Fruit fly (Drosophila melanogaster) whole organism, prepupa: ENCODE measurements around the gene Nubp2.

Source experiments
- CG10669 ChIP-seq: fragments of 200-800 bp; sonication (Bioruptor generic); optimal IDR thresholded peaks from 3 replicates; lab custom pipeline; 2018; ENCODE audit warnings: missing biosample characterization, mild to moderate bottlenecking, missing genetic modification characterization, moderate library complexity
- CG11762 ChIP-seq: fragments of 200-800 bp; sonication (Bioruptor generic); optimal IDR thresholded peaks from 3 replicates; lab custom pipeline; 2016; ENCODE audit warnings: missing biosample characterization, missing genetic modification characterization; ENCODE audit not compliant: insufficient read depth
- CG15336 ChIP-seq: fragments of 200-800 bp; sonication (Bioruptor generic); IDR thresholded peaks from 2 replicates; pipeline ENCODE4 v1.3.6; 2022; ENCODE audit warnings: missing biosample characterization, missing genetic modification characterization
- CG1621 ChIP-seq: fragments of 200-800 bp; sonication (Bioruptor generic); optimal IDR thresholded peaks from 3 replicates; lab custom pipeline; 2018; ENCODE audit warnings: missing biosample characterization, mild to moderate bottlenecking, missing genetic modification characterization
- CG16779 ChIP-seq: fragments of 200-800 bp; sonication (Bioruptor generic); optimal IDR thresholded peaks from 3 replicates; lab custom pipeline; 2017; ENCODE audit warnings: missing biosample characterization, mild to moderate bottlenecking, missing genetic modification characterization
- CG3032 ChIP-seq: fragments of 200-800 bp; optimal IDR thresholded peaks from 2 replicates; lab custom pipeline; 2019; ENCODE audit warnings: missing biosample characterization, mild to moderate bottlenecking, missing genetic modification characterization, moderate library complexity
- CG31627 ChIP-seq: fragments of 200-800 bp; sonication (Bioruptor generic); optimal IDR thresholded peaks from 3 replicates; lab custom pipeline; 2016; ENCODE audit warnings: missing biosample characterization, missing genetic modification characterization
- CG32006 ChIP-seq: fragments of 200-800 bp; sonication (Bioruptor generic); optimal IDR thresholded peaks from 3 replicates; lab custom pipeline; 2017; ENCODE audit warnings: missing biosample characterization, mild to moderate bottlenecking, missing genetic modification characterization
- CG34406 ChIP-seq: fragments of 200-800 bp; sonication (Bioruptor generic); optimal IDR thresholded peaks from 3 replicates; lab custom pipeline; 2016; ENCODE audit warnings: missing biosample characterization, missing genetic modification characterization
- CG4318 ChIP-seq: fragments of 200-800 bp; sonication (Bioruptor generic); optimal IDR thresholded peaks from 3 replicates; lab custom pipeline; 2017; ENCODE audit warnings: missing biosample characterization, mild to moderate bottlenecking, missing genetic modification characterization
- CG6163 ChIP-seq: fragments of 200-800 bp; sonication (Bioruptor generic); IDR thresholded peaks from 3 replicates; pipeline ENCODE4 v1.3.6; 2022; ENCODE audit warnings: missing biosample characterization, missing genetic modification characterization
- CG6276 ChIP-seq: fragments of 200-800 bp; sonication (Bioruptor generic); optimal IDR thresholded peaks from 2 replicates; lab custom pipeline; 2017; ENCODE audit warnings: missing biosample characterization, mild to moderate bottlenecking, missing genetic modification characterization
- CG6792 ChIP-seq: fragments of 200-800 bp; sonication (Bioruptor generic); optimal IDR thresholded peaks from 3 replicates; lab custom pipeline; 2016; ENCODE audit warnings: missing biosample characterization, missing genetic modification characterization
- CG6854 ChIP-seq: fragments of 200-800 bp; sonication (Bioruptor generic); optimal IDR thresholded peaks from 2 replicates; lab custom pipeline; 2017; ENCODE audit warnings: missing biosample characterization, mild to moderate bottlenecking, missing genetic modification characterization
- CG7368 ChIP-seq: fragments of 200-800 bp; sonication (Bioruptor generic); optimal IDR thresholded peaks from 3 replicates; lab custom pipeline; 2016; ENCODE audit warnings: missing biosample characterization, missing genetic modification characterization
- CG8119 ChIP-seq: fragments of 200-800 bp; sonication (Bioruptor generic); IDR thresholded peaks from 3 replicates; pipeline ENCODE4 v1.3.6; 2022; ENCODE audit warnings: missing biosample characterization, missing genetic modification characterization
- CG8319 ChIP-seq: fragments of 200-800 bp; sonication (Bioruptor generic); optimal IDR thresholded peaks from 3 replicates; lab custom pipeline; 2016; ENCODE audit warnings: missing biosample characterization, missing genetic modification characterization
- Eip93F ChIP-seq: fragments of 200-800 bp; sonication (Bioruptor generic); optimal IDR thresholded peaks from 2 replicates; lab custom pipeline; 2016; ENCODE audit warnings: missing biosample characterization, mild to moderate bottlenecking, missing genetic modification characterization
- Ets21C ChIP-seq: fragments of 200-800 bp; sonication (Bioruptor generic); optimal IDR thresholded peaks from 3 replicates; lab custom pipeline; 2016; ENCODE audit warnings: missing biosample characterization, missing genetic modification characterization
- Ets96B ChIP-seq: fragments of 200-800 bp; optimal IDR thresholded peaks from 2 replicates; lab custom pipeline; 2019; ENCODE audit warnings: missing biosample characterization, mild to moderate bottlenecking, missing genetic modification characterization, moderate library complexity
- Gug ChIP-seq: fragments of 200-800 bp; sonication (Bioruptor generic); IDR thresholded peaks from 2 replicates; pipeline ENCODE4 v1.3.6; 2022; ENCODE audit warnings: missing biosample characterization, missing genetic modification characterization
- Hr39 ChIP-seq: fragments of 200-800 bp; sonication (Bioruptor generic); optimal IDR thresholded peaks from 2 replicates; lab custom pipeline; 2016; ENCODE audit warnings: missing biosample characterization, missing genetic modification characterization
- Hr4 ChIP-seq: fragments of 200-800 bp; sonication (Bioruptor generic); optimal IDR thresholded peaks from 3 replicates; lab custom pipeline; 2016; ENCODE audit warnings: missing biosample characterization, missing genetic modification characterization
- Met ChIP-seq: fragments of 200-800 bp; sonication (Bioruptor generic); optimal IDR thresholded peaks from 3 replicates; lab custom pipeline; 2016; ENCODE audit warnings: missing biosample characterization, missing genetic modification characterization
- OdsH ChIP-seq: fragments of 200-800 bp; sonication (Bioruptor generic); optimal IDR thresholded peaks from 3 replicates; lab custom pipeline; 2016; ENCODE audit warnings: missing biosample characterization, missing genetic modification characterization
- Smox ChIP-seq: fragments of 200-800 bp; sonication (Bioruptor generic); optimal IDR thresholded peaks from 3 replicates; lab custom pipeline; 2016; ENCODE audit warnings: missing biosample characterization, missing genetic modification characterization
- Sox102F ChIP-seq: fragments of 200-800 bp; sonication (Bioruptor generic); optimal IDR thresholded peaks from 2 replicates; lab custom pipeline; 2016; ENCODE audit warnings: missing biosample characterization, mild to moderate bottlenecking, missing genetic modification characterization
- Sox14 ChIP-seq: fragments of 200-800 bp; sonication (Bioruptor generic); optimal IDR thresholded peaks from 3 replicates; lab custom pipeline; 2016; ENCODE audit warnings: missing biosample characterization, missing genetic modification characterization
- Sox15 ChIP-seq: fragments of 200-800 bp; sonication (Bioruptor generic); optimal IDR thresholded peaks from 3 replicates; lab custom pipeline; 2016; ENCODE audit warnings: missing biosample characterization, missing genetic modification characterization
- cyc ChIP-seq: fragments of 200-800 bp; sonication (Bioruptor generic); optimal IDR thresholded peaks from 3 replicates; lab custom pipeline; 2016; ENCODE audit warnings: missing biosample characterization, missing genetic modification characterization
- dac ChIP-seq: fragments of 200-800 bp; sonication (Bioruptor generic); optimal IDR thresholded peaks from 2 replicates; lab custom pipeline; 2017; ENCODE audit warnings: missing biosample characterization, mild to moderate bottlenecking, missing genetic modification characterization
- dsx ChIP-seq: fragments of 200-800 bp; optimal IDR thresholded peaks from 3 replicates; lab custom pipeline; 2019; ENCODE audit warnings: missing biosample characterization, mild to moderate bottlenecking, missing genetic modification characterization, moderate library complexity; ENCODE audit not compliant: poor library complexity, severe bottlenecking
- eg ChIP-seq: fragments of 200-800 bp; sonication (Bioruptor generic); IDR thresholded peaks from 3 replicates; pipeline ENCODE4 v1.3.6; 2022; ENCODE audit warnings: missing biosample characterization, missing genetic modification characterization
- esn ChIP-seq: fragments of 200-800 bp; sonication (Bioruptor generic); optimal IDR thresholded peaks from 2 replicates; lab custom pipeline; 2016; ENCODE audit warnings: missing biosample characterization, mild to moderate bottlenecking, missing genetic modification characterization, moderate library complexity
- fd59A ChIP-seq: fragments of 200-800 bp; sonication (Bioruptor generic); optimal IDR thresholded peaks from 2 replicates; lab custom pipeline; 2017; ENCODE audit warnings: missing biosample characterization, mild to moderate bottlenecking, missing genetic modification characterization, missing genetic modification reagents
- fd85E ChIP-seq: fragments of 200-800 bp; sonication (Bioruptor generic); optimal IDR thresholded peaks from 3 replicates; lab custom pipeline; 2016; ENCODE audit warnings: missing biosample characterization, missing genetic modification characterization
- fkh ChIP-seq: fragments of 200-800 bp; sonication (Bioruptor generic); optimal IDR thresholded peaks from 3 replicates; lab custom pipeline; 2017; ENCODE audit warnings: missing biosample characterization, mild to moderate bottlenecking, missing genetic modification characterization, moderate library complexity
- lz ChIP-seq: fragments of 200-800 bp; sonication (Bioruptor generic); optimal IDR thresholded peaks from 3 replicates; lab custom pipeline; 2016; ENCODE audit warnings: missing biosample characterization, missing genetic modification characterization
- net ChIP-seq: fragments of 200-800 bp; sonication (Bioruptor generic); optimal IDR thresholded peaks from 3 replicates; lab custom pipeline; 2016; ENCODE audit warnings: missing biosample characterization, missing genetic modification characterization
- pdm3 ChIP-seq: fragments of 200-800 bp; sonication (Bioruptor generic); optimal IDR thresholded peaks from 3 replicates; lab custom pipeline; 2016; ENCODE audit warnings: missing biosample characterization, missing genetic modification characterization
- spab ChIP-seq: fragments of 200-800 bp; sonication (Bioruptor generic); optimal IDR thresholded peaks from 2 replicates; lab custom pipeline; 2017; ENCODE audit warnings: missing biosample characterization, mild to moderate bottlenecking, missing genetic modification characterization, missing genetic modification reagents
- ss ChIP-seq, 2 experiments: fragments of 200-800 bp; sonication (Bioruptor generic); optimal IDR thresholded peaks; 2 replicates in 1 of 2; 3 replicates in 1 of 2; lab custom pipeline; 2017 to 2018; ENCODE audit warnings: mild to moderate bottlenecking in 2 of 2, missing biosample characterization in 2 of 2, missing genetic modification characterization in 2 of 2, moderate library complexity in 1 of 2
- svp ChIP-seq: fragments of 200-800 bp; sonication (Bioruptor generic); peaks from one replicate; lab custom pipeline; 2016; ENCODE audit warnings: missing biosample characterization, missing genetic modification characterization
- topi ChIP-seq: fragments of 200-800 bp; sonication (Bioruptor generic); optimal IDR thresholded peaks from 3 replicates; lab custom pipeline; 2016; ENCODE audit warnings: missing biosample characterization, missing genetic modification characterization
- vri ChIP-seq: fragments of 200-800 bp; sonication (Bioruptor generic); optimal IDR thresholded peaks from 3 replicates; lab custom pipeline; 2016; ENCODE audit warnings: missing biosample characterization, mild to moderate bottlenecking, missing genetic modification characterization

Nubp2 gene

DNA sequence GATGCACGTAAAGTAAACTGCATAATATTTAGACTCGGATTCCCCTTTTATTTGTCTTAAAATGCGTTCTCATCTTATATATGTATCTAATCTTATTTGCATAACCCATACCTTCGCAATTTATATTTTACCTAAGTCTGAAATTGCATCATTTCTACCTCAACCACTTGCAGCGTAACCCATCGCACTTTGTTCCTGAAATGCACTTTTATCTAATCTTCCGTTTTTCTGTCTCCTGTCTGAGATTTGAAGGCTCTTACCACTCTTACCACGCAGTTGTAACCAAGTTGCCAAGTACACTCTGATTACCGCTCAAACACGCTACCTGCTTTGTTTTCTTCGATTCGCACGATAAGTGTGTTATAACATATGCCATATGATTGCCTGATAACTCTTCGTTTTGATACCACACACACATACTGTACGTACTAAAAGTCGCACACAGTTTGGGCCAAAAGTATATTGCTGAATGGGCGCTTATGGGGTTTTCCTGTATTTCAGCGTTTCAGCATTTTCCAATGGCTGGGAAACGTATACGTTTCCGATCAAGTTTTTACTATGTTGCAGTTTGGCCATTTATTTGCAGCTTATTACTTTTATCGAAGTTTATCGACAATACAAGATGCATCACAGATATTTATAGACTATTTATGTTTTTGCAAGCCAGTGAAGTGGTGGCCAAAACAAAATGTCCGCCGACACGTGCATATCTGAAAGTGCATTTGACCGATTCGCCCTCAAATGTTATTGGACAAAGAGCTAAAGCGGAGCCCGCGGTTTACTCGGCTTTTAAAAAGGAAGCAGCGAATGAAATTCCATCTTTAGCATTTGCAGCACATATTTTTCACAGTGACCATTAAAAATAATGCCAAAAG is 13.0 kb downstream of the Nubp2 start:
- TF ChIP-seq Eip93F (GFP tag; lab: Kevin White, UChicago) (peak; percentile 41), CG6276 (GFP tag; lab: Kevin White, UChicago) (no peak), CG32006 (GFP tag; lab: Kevin White, UChicago) (no peak), vri (GFP tag; lab: Kevin White, UChicago) (peak; percentile 100), esn (GFP tag; lab: Kevin White, UChicago) (peak; percentile 4)

DNA sequence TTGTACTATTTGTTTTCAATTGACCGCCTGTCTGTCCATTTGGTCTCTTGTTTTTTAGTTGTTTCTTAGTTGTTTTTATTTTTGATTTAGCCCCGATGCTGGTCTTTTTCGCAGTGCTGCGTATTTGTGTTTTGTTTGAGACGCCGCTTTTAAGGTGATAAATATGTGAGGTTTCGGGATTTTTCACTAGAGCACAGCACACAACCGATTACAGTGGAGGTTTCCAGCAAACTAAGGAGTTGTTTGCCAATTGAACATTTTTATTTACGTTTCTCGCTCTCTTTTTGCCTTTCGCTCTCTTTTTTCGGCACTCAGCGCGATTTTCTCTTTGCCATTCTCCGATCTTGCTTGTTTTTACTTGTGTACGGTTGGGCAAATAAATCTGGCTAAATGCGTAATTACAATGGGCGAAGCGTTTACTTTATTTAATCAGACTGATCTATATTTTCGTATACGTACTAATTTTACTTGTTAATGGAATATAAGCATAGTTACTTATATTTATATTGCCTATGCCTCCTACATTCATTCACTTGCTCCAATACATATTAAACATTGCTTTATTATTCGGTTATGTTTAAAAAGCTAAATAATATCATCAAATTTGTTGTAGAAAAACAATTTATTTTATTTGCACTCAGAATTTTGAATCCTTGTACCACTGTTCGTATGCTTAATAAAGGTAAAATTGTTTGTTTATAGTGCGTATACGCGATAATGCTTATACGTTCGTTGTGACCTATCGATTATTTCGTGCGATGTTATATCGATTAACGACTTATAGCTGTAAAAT is 14.0 kb downstream of the Nubp2 start, which contains the start of gene Rcd2:
Rcd2 (minus strand) TSS at position 236 of the 793 bp plus-strand sequence.
- peak; percentile 55 for TF ChIP-seq Hr39
- no peak for TF ChIP-seq dac
- TF ChIP-seq lz (GFP tag; lab: Kevin White, UChicago) = peak; percentile 76
- peak; percentile 84 for TF ChIP-seq Met (GFP tag; lab: Kevin White, UChicago)
- peak; percentile 75 for TF ChIP-seq Gug (GFP tag; lab: Robert Waterston, UW)
- peak; percentile 26 for TF ChIP-seq Sox15 (GFP tag; lab: Kevin White, UChicago)
- peak; percentile 55 for TF ChIP-seq CG7368
- TF ChIP-seq CG8319 (GFP tag; lab: Kevin White, UChicago) = peak; percentile 75
- peak; percentile 6 for TF ChIP-seq CG6854
- peak; percentile 64 for TF ChIP-seq fd85E
- TF ChIP-seq CG6163 (GFP tag; lab: Robert Waterston, UW) = peak; percentile 75; the same call in 2 of the 3 replicates
- TF ChIP-seq Ets96B (tag; lab: Kevin White, UChicago) = peak; percentile 81
- peak; percentile 79 for TF ChIP-seq eg (GFP tag; lab: Robert Waterston, UW)
- peak; percentile 49 for TF ChIP-seq CG11762 (GFP tag; lab: Kevin White, UChicago)
- TF ChIP-seq CG16779 (tag; lab: Kevin White, UChicago) = peak; percentile 84
- peak; percentile 51 for TF ChIP-seq Ets21C
- peak; percentile 66 for TF ChIP-seq CG6792
- peak; percentile 43 for TF ChIP-seq CG31627 (GFP tag; lab: Kevin White, UChicago)
- peak; percentile 86 for TF ChIP-seq CG6276 (GFP tag; lab: Kevin White, UChicago)
- TF ChIP-seq Sox102F (GFP tag; lab: Kevin White, UChicago) = peak; percentile 87
- peak; percentile 85 for TF ChIP-seq topi (GFP tag; lab: Kevin White, UChicago)
- TF ChIP-seq OdsH (GFP tag; lab: Kevin White, UChicago) = peak; percentile 80
- peak; percentile 86 for TF ChIP-seq CG32006 (GFP tag; lab: Kevin White, UChicago)
- TF ChIP-seq svp (GFP tag; lab: Kevin White, UChicago) = peak; percentile 94
- peak; percentile 76 for TF ChIP-seq dsx (GFP tag; lab: Kevin White, UChicago)
- TF ChIP-seq fkh (GFP tag; lab: Kevin White, UChicago) = peak; percentile 94
- TF ChIP-seq vri (GFP tag; lab: Kevin White, UChicago) = peak; percentile 69
- peak; percentile 70 for TF ChIP-seq CG10669
- TF ChIP-seq CG3032 (tag; lab: Kevin White, UChicago) = peak; percentile 65
- peak; percentile 90 for TF ChIP-seq CG15336 (GFP tag; lab: Robert Waterston, UW)
- TF ChIP-seq spab (GFP tag; lab: Kevin White, UChicago) = peak; percentile 53
- peak; percentile 83 for TF ChIP-seq esn (GFP tag; lab: Kevin White, UChicago)
- TF ChIP-seq CG1621 (tag; lab: Kevin White, UChicago) = peak; percentile 74
- peak; percentile 89 for TF ChIP-seq CG8119 (GFP tag; lab: Robert Waterston, UW)
- peak; percentile 59 for TF ChIP-seq cyc
- peak; percentile 77 for TF ChIP-seq Smox (GFP tag; lab: Kevin White, UChicago)
- peak; percentile 27 for TF ChIP-seq fd59A (GFP tag; lab: Kevin White, UChicago)
- peak; percentile 85 for TF ChIP-seq CG34406
- TF ChIP-seq net = peak; percentile 87
- TF ChIP-seq CG4318 (GFP tag; lab: Kevin White, UChicago) = peak; percentile 65
- TF ChIP-seq pdm3 = peak; percentile 74
- peak; percentile 52 to 82 for TF ChIP-seq ss (GFP tag; optimal IDR thresholded peaks at IDR 0.05; lab: Kevin White, UChicago)
- peak; percentile 87 for TF ChIP-seq Hr4 (GFP tag; lab: Kevin White, UChicago)
- peak; percentile 78 for TF ChIP-seq Sox14
